Worm (Caenorhabditis elegans) whole organism, early embryonic: ENCODE measurements around the gene K09B11.4.

Source experiments
- ets-7 ChIP-seq: sonication (generic microtip); optimal IDR thresholded peaks from 2 replicates; lab custom pipeline; 2016; ENCODE audit warnings: missing genotype, missing genetic modification characterization, missing compliant biosample characterization
- hnd-1 ChIP-seq: sonication (generic microtip); optimal IDR thresholded peaks from 2 replicates; lab custom pipeline; 2016; ENCODE audit warnings: missing genetic modification characterization, missing compliant biosample characterization

DNA sequence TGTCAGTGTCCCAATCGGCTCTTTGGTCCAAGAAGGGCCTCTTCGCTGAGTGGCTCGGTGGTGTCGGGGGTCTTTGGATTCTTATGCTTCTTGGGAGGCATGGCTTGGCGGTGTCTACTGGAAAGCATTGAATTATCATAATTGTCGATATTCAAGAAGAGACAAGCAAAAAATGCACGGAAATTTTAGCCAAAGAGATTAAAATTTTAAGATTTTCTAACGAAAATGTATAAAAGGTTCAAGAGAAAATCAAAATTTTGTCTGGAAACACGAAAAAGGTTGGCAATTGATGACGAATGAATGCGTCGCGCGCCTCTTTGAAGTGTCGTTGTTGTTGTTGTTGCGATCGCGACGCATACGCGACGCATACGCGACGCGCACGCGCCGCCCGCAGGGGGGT lies 31.5 kb downstream of the K09B11.4 start, which contains the start of gene Y38H8A.12:
- TF ChIP-seq ets-7 (no peak), hnd-1 (tag; lab: Kevin White, UChicago) (no peak)
